Fruit fly (Drosophila melanogaster): ENCODE measurements around the gene B4.

dm6 chr2L:13540704-13541103 is 8.4 kb downstream of the B4 start, which contains the start of gene CG16852:
- TF ChIP-seq Sin3A (optimal IDR thresholded peaks at IDR 0.05), result no peak
- TF ChIP-seq ttk (optimal IDR thresholded peaks at IDR 0.05), result no peak
- no peak for TF ChIP-seq psq (optimal IDR thresholded peaks at IDR 0.05)
- TF ChIP-seq h (optimal IDR thresholded peaks at IDR 0.05), result no peak
- TF ChIP-seq Myc (optimal IDR thresholded peaks at IDR 0.05), result no peak
- no peak for TF ChIP-seq insv (optimal IDR thresholded peaks at IDR 0.05)
